Fruit fly (Drosophila melanogaster) whole organism: ENCODE measurements around the gene CG31296.

Source experiments
- CG8478 ChIP-seq: fragments of >200 bp; optimal IDR thresholded peaks from 2 replicates; lab custom pipeline; 2018; ENCODE audit warnings: inconsistent platforms
- EcR ChIP-seq, 2 experiments: fragments of >200 bp; optimal IDR thresholded peaks; 2 replicates each; lab custom pipeline; 2017; ENCODE audit warnings: missing biosample characterization in 2 of 2, missing genetic modification characterization in 2 of 2, missing genetic modification reagents in 2 of 2
- pan ChIP-seq: fragments of >200 bp; optimal IDR thresholded peaks from 2 replicates; lab custom pipeline; 2017
- psq ChIP-seq: fragments of >200 bp; optimal IDR thresholded peaks from 2 replicates; lab custom pipeline; 2017
- usp ChIP-seq: fragments of >200 bp; optimal IDR thresholded peaks from 2 replicates; lab custom pipeline; 2017; ENCODE audit warnings: missing biosample characterization, missing genetic modification characterization, mixed read lengths

dm6 chr3R:15485296-15485695, 46.0 kb downstream of the CG31296 start, which contains the start of gene Trissin:
- no peak for TF ChIP-seq pan (lab: Kevin White, UChicago)
- no peak for TF ChIP-seq usp (GFP tag; lab: Kevin White, UChicago)
- TF ChIP-seq psq (lab: Kevin White, UChicago): no peak
- no peak for TF ChIP-seq CG8478
- TF ChIP-seq EcR (GFP tag; optimal IDR thresholded peaks at IDR 0.05; lab: Kevin White, UChicago): no peak
